Worm (Caenorhabditis elegans): ENCODE results near the gene fbxc-48.

ce11 chrII:756161-756560, 15.5 kb upstream of the fbxc-48 start:
- TF ChIP-seq nhr-11 (tag; optimal IDR thresholded peaks at IDR 0.05), result no peak
- no peak for TF ChIP-seq nhr-10 (tag; optimal IDR thresholded peaks at IDR 0.05)
- no peak for TF ChIP-seq nhr-23 (tag; optimal IDR thresholded peaks at IDR 0.05)
- no peak for TF ChIP-seq aly-2 (tag; optimal IDR thresholded peaks at IDR 0.05)
- no peak for TF ChIP-seq mdl-1 (tag; optimal IDR thresholded peaks at IDR 0.05)
- TF ChIP-seq zag-1 (tag; optimal IDR thresholded peaks at IDR 0.05), result no peak
- TF ChIP-seq egl-27 (tag; optimal IDR thresholded peaks at IDR 0.05), result no peak
- TF ChIP-seq lin-39 (tag; optimal IDR thresholded peaks at IDR 0.05), result no peak
- TF ChIP-seq Y55F3AM.14 (GFP tag; optimal IDR thresholded peaks at IDR 0.05), result no peak
- no peak for TF ChIP-seq snpc-4 (tag; optimal IDR thresholded peaks at IDR 0.05)
- TF ChIP-seq nhr-237 (tag; optimal IDR thresholded peaks at IDR 0.05), result no peak

Data from whole organism, L2 larva.